Fruit fly (Drosophila melanogaster) whole organism: ENCODE measurements around the gene mora.

Experiments
- psq ChIP-seq: fragments of >200 bp; optimal IDR thresholded peaks from 2 replicates; lab custom pipeline; 2017
- usp ChIP-seq: fragments of >200 bp; optimal IDR thresholded peaks from 2 replicates; lab custom pipeline; 2017; ENCODE audit warnings: missing biosample characterization, missing genetic modification characterization, mixed read lengths

DNA sequence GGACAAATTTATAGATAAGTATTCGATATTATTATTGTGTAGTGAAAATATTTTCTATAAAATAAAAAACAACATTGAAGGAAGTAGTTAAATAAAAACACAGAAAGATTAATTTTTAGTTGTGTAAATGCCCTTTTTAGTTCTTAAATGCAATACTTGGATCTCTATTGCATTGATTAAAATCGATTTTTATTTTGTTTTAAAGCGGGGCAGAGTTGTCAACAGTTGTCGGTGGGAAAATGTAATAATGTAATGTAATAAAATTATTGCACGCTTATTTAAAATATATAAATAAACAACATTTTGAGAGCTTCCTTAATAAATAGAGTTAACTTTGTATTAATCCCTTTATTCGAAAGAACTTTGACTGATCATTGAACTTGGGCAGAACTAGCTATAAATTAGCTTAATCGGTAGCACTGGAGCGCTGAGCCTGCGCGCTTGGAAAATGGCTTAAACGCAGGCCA lies 22.6 kb upstream of the mora start, which contains the start of gene Apc2:
- TF ChIP-seq psq (lab: Kevin White, UChicago) = no peak
- no peak for TF ChIP-seq usp (GFP tag; lab: Kevin White, UChicago)
